Fruit fly (Drosophila melanogaster): ENCODE measurements around the gene Polr2C.

- no peak for TF ChIP-seq Bteb2 (GFP tag; optimal IDR thresholded peaks at IDR 0.05)
- TF ChIP-seq Atf3 (GFP tag; optimal IDR thresholded peaks at IDR 0.05): no peak
- no peak for TF ChIP-seq Fer3 (tag; optimal IDR thresholded peaks at IDR 0.05)
- no peak for TF ChIP-seq CG16863 (GFP tag; optimal IDR thresholded peaks at IDR 0.05)
- TF ChIP-seq CG6813 (GFP tag; optimal IDR thresholded peaks at IDR 0.05): no peak
- TF ChIP-seq CG2120 (GFP tag; optimal IDR thresholded peaks at IDR 0.05): no peak
- no peak for TF ChIP-seq insv (GFP tag; optimal IDR thresholded peaks at IDR 0.05)
- no peak for TF ChIP-seq CG7963 (GFP tag; IDR thresholded peaks at IDR 0.05; ENCODE audit: partially characterized antibody)
These were observed 12.0 kb downstream of the Polr2C start, which contains the start of gene CG8997 for dm6 chr2L:13845178-13845577.

Data from whole organism, embryonic.